Fruit fly (Drosophila melanogaster): Measurements from ENCODE around the gene ImpE2.

The ImpE2 gene

DNA sequence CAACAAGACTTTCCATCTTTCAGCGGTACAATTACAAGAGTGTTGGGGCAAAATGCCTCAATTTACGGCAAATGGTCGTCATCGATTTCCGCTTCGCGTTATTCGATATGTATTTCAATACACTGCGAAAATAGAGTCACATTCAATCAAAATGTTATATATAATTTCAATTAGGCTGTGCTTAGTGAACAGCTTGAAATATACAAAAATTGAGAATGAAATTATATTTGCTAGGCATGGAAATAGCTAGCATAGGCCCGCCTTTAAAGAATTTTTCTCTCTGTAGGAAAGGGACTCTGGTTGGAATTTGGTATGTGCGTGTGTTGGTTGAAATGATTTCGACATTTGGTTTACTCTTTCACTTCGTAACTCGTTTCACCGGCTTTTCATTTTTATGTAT lies 32.9 kb downstream of the ImpE2 start:
- TF ChIP-seq Clk (GFP tag; optimal IDR thresholded peaks at IDR 0.05) (no peak), cnc (optimal IDR thresholded peaks at IDR 0.05) (no peak), ovo (GFP tag; optimal IDR thresholded peaks at IDR 0.05) (no peak), pad (GFP tag; optimal IDR thresholded peaks at IDR 0.05) (no peak), Mnt (GFP tag; optimal IDR thresholded peaks at IDR 0.05) (no peak), CG12768 (GFP tag; optimal IDR thresholded peaks at IDR 0.05) (no peak), CG7045 (GFP tag; optimal IDR thresholded peaks at IDR 0.05) (no peak), kay (GFP tag; ENCODE audit: borderline replicate concordance) (no peak), CG11617 (GFP tag; optimal IDR thresholded peaks at IDR 0.05) (no peak), CG7101 (tag; optimal IDR thresholded peaks at IDR 0.05) (no peak), CG5204 (GFP tag; optimal IDR thresholded peaks at IDR 0.05) (no peak), cic (GFP tag; optimal IDR thresholded peaks at IDR 0.05) (no peak), CG1620 (GFP tag; optimal IDR thresholded peaks at IDR 0.05) (no peak), bab1 (GFP tag; optimal IDR thresholded peaks at IDR 0.05) (no peak)

DNA sequence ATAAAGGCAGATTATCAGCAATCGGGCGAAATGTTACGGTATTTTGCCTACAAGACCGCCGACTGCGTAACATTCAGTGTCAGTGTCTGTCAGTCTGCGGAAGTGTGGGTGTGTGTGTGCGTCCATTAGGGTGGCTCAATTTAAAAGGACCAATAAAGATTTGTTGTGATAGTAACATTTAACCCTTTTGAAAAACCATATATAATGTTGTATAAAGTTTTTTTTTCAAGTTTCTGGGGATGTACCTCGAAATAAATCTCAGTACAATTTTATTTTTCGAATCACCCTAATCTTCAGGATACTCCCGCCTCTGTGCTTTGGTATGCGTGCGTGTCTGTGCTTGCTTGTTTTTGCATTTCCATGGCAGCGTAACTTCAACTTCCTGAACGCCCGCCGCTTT lies 39.7 kb downstream of the ImpE2 start:
- TF ChIP-seq CG11617 (GFP tag; optimal IDR thresholded peaks at IDR 0.05) (peak; percentile 17), bab1 (GFP tag; optimal IDR thresholded peaks at IDR 0.05) (no peak), toe (GFP tag; optimal IDR thresholded peaks at IDR 0.05) (peak; percentile 67), CG33017 (tag; optimal IDR thresholded peaks at IDR 0.05) (peak; percentile 79), CG12768 (GFP tag; optimal IDR thresholded peaks at IDR 0.05) (peak; percentile 73), Crg-1 (GFP tag; optimal IDR thresholded peaks at IDR 0.05) (no peak), CG5204 (GFP tag; optimal IDR thresholded peaks at IDR 0.05) (peak; percentile 81), tj (GFP tag; optimal IDR thresholded peaks at IDR 0.05) (peak; percentile 0), CG7101 (tag; optimal IDR thresholded peaks at IDR 0.05) (peak; percentile 52), Hr96 (GFP tag; optimal IDR thresholded peaks at IDR 0.05) (peak; percentile 42), pad (GFP tag; optimal IDR thresholded peaks at IDR 0.05) (peak; percentile 6), Clk (GFP tag; optimal IDR thresholded peaks at IDR 0.05) (peak; percentile 58), CG1620 (GFP tag; optimal IDR thresholded peaks at IDR 0.05) (no peak), CG14711 (tag; optimal IDR thresholded peaks at IDR 0.05) (peak; percentile 50), CG7045 (GFP tag; optimal IDR thresholded peaks at IDR 0.05) (peak; percentile 86), cnc (optimal IDR thresholded peaks at IDR 0.05) (no peak)

DNA sequence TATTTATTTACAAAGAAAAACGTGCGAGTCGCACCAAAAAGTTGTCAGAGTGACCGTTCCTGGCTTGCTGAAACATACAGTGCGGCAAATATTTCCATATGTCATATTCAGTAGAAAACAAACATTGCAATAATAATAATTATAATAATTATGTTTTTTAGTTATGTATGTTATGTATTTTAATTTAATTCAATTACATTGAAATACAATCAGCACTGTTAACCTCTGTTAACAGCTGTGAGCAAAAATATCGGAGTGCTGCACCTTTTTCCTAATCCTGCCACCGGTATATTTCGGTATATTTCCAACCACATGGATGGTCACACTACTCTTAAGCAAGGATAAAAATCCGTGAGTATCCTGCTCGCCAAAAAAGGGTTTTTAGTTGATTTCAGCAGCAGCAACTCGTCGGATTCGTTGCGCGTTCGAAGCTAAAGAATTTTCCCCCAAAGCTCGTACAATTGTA lies 40.4 kb downstream of the ImpE2 start, which contains the start of the genes CG32267 and CG42324:
Gene CG32267, minus strand, starts transcription at position 51 of the 466 bp plus-strand sequence.
Gene CG42324, plus strand, starts transcription at position 385 of the 466 bp plus-strand sequence.
- peak; percentile 3 for TF ChIP-seq kay (GFP tag; ENCODE audit: borderline replicate concordance)
- no peak for TF ChIP-seq Hr96 (GFP tag; optimal IDR thresholded peaks at IDR 0.05)
- peak; percentile 17 for TF ChIP-seq bab1 (GFP tag; optimal IDR thresholded peaks at IDR 0.05)
- peak; percentile 75 for TF ChIP-seq Mnt (GFP tag; optimal IDR thresholded peaks at IDR 0.05)

DNA sequence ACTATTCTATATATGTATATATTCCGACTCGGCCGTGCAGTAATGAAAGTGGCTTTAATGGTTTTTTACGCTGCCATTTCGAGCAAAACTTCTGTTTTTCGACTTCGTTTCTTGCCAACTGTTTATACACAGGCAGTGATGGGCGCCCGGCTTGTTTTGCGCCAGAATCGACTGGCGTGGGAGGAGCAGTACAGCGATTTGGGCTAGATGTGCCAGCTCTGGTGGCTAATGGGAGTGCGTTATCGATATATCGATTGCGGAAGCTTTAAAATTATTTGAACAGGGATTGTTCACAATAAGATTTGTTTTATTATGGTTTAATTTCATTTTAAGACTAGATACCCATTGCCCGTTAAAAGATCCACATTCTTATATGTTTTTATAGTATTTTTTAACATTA lies 41.3 kb downstream of the ImpE2 start, which contains the start of gene CG14971:
Gene CG14971, minus strand, starts transcription at position 136 of the 400 bp plus-strand sequence.
- TF ChIP-seq tj (GFP tag; optimal IDR thresholded peaks at IDR 0.05) = no peak
- TF ChIP-seq pad (GFP tag; optimal IDR thresholded peaks at IDR 0.05) = peak; percentile 29
- TF ChIP-seq CG7101 (tag; optimal IDR thresholded peaks at IDR 0.05) = peak; percentile 32
- TF ChIP-seq cnc (optimal IDR thresholded peaks at IDR 0.05) = no peak
- TF ChIP-seq CG14711 (tag; optimal IDR thresholded peaks at IDR 0.05) = peak; percentile 39
- TF ChIP-seq cic (GFP tag; optimal IDR thresholded peaks at IDR 0.05) = peak; percentile 21
- TF ChIP-seq Crg-1 (GFP tag; optimal IDR thresholded peaks at IDR 0.05) = peak; percentile 51
- peak; percentile 43 for TF ChIP-seq Mnt (GFP tag; optimal IDR thresholded peaks at IDR 0.05)
- TF ChIP-seq CG7045 (GFP tag; optimal IDR thresholded peaks at IDR 0.05) = peak; percentile 42
- TF ChIP-seq kay (GFP tag; ENCODE audit: borderline replicate concordance) = no peak
- peak; percentile 66 for TF ChIP-seq bab1 (GFP tag; optimal IDR thresholded peaks at IDR 0.05)
- TF ChIP-seq CG11617 (GFP tag; optimal IDR thresholded peaks at IDR 0.05) = no peak
- peak; percentile 18 for TF ChIP-seq CG33017 (tag; optimal IDR thresholded peaks at IDR 0.05)
- peak; percentile 39 for TF ChIP-seq CG1620 (GFP tag; optimal IDR thresholded peaks at IDR 0.05)

DNA sequence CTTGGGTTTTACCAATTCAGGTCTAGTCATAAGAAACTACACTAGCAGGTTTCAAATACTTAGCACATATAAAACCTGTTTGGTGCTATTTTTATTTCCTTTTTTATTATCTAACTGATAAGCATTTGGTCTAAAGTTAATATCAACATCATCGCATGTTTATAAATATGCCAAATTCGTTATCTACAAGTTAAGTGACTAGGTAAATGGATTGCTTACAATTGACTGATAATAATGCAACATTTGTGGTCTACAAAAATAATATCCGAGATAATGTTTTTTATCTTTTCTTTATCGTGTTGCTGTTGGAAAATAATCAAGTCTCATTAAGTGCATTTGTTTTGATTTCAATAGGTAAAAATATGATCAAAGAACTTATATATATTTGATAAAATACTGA lies 42.8 kb downstream of the ImpE2 start:
- no peak for TF ChIP-seq CG33017 (tag; optimal IDR thresholded peaks at IDR 0.05)
- TF ChIP-seq CG7045 (GFP tag; optimal IDR thresholded peaks at IDR 0.05) = peak; percentile 31
- no peak for TF ChIP-seq CG11617 (GFP tag; optimal IDR thresholded peaks at IDR 0.05)
- no peak for TF ChIP-seq Clk (GFP tag; optimal IDR thresholded peaks at IDR 0.05)
- TF ChIP-seq pad (GFP tag; optimal IDR thresholded peaks at IDR 0.05) = no peak
- TF ChIP-seq CG1620 (GFP tag; optimal IDR thresholded peaks at IDR 0.05) = no peak
- TF ChIP-seq Hr96 (GFP tag; optimal IDR thresholded peaks at IDR 0.05) = no peak
- TF ChIP-seq CG7101 (tag; optimal IDR thresholded peaks at IDR 0.05) = no peak
- TF ChIP-seq Crg-1 (GFP tag; optimal IDR thresholded peaks at IDR 0.05) = no peak
- TF ChIP-seq toe (GFP tag; optimal IDR thresholded peaks at IDR 0.05) = no peak
- TF ChIP-seq Mnt (GFP tag; optimal IDR thresholded peaks at IDR 0.05) = no peak
- no peak for TF ChIP-seq ovo (GFP tag; optimal IDR thresholded peaks at IDR 0.05)
- peak; percentile 46 for TF ChIP-seq cic (GFP tag; optimal IDR thresholded peaks at IDR 0.05)

DNA sequence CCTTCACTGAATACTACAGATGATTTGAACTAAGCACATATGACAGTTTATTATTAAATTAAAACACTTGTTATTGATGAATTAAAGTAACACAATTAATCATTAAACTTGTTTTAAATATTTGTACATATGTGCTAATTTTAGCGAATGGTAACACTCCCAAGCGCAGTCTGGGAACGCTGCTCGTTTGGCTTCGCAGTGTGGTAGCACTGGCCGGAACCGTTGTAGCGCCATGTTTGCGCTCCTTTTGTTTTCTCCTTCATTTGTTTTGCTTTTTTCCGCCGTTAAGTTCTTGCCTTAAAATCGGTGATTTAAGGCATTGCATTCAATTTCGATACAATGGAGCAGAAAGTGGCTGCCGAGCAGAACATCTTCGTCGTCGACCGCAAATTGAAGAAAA lies 46.3 kb downstream of the ImpE2 start, which contains the start of gene CycJ:
Gene CycJ, plus strand, starts transcription at position 229 of the 400 bp plus-strand sequence.
- TF ChIP-seq cnc (optimal IDR thresholded peaks at IDR 0.05) (no peak), Crg-1 (GFP tag; optimal IDR thresholded peaks at IDR 0.05) (no peak), pad (GFP tag; optimal IDR thresholded peaks at IDR 0.05) (peak; percentile 9), CG5204 (GFP tag; optimal IDR thresholded peaks at IDR 0.05) (no peak), bab1 (GFP tag; optimal IDR thresholded peaks at IDR 0.05) (peak; percentile 16), ovo (GFP tag; optimal IDR thresholded peaks at IDR 0.05) (peak; percentile 41), CG12768 (GFP tag; optimal IDR thresholded peaks at IDR 0.05) (no peak), Hr96 (GFP tag; optimal IDR thresholded peaks at IDR 0.05) (no peak)
